Worm (Caenorhabditis elegans): ENCODE results near the gene ins-35.

DNA sequence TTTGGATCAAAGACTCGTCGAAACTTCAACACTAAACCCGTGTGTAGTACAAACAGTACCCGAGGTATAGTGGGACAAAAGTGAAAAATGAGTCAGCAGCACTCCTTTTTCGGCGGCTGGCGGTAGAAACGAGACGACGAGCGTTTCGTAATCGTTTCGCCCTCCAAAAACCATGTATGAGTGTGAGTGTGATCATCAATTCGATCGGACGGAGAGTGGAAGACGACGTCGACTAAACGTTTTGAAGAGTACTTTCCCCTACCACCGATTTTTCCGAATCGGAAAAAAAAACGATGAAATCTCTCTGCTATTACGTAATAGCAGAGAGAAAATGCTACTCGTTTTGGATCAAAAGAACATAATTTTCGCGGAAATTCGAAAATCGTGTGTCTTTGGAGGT, 40.1 kb downstream of the ins-35 start:
- TF ChIP-seq lsy-2 (tag; optimal IDR thresholded peaks at IDR 0.05) (no peak), snpc-4 (tag; optimal IDR thresholded peaks at IDR 0.05) (no peak), elt-1 (tag; optimal IDR thresholded peaks at IDR 0.05) (no peak)

Measured in whole organism, L2 larva.